Fruit fly (Drosophila melanogaster): ENCODE results near the gene CG34447.

Gene CG34447

dm6 chr2L:2380805-2381204, 39.0 kb downstream of the CG34447 start, which contains the start of gene Eogt (continued):
- 0 out of 2 replicates have a peak, but pooled peaks have one; percentile 67 for TF ChIP-seq Doc2 (GFP tag; IDR thresholded peaks at IDR 0.05)
- TF ChIP-seq Oli (tag; optimal IDR thresholded peaks at IDR 0.05) = peak; percentile 93
- peak; percentile 37 for TF ChIP-seq CHES-1-like (GFP tag; optimal IDR thresholded peaks at IDR 0.05)
- peak; percentile 67 for TF ChIP-seq BtbVII (GFP tag; optimal IDR thresholded peaks at IDR 0.05)
- peak; percentile 78 for TF ChIP-seq CG6254 (GFP tag; optimal IDR thresholded peaks at IDR 0.05)
- no peak for TF ChIP-seq amos (GFP tag; IDR thresholded peaks at IDR 0.05; ENCODE audit: partially characterized antibody)
- no peak for TF ChIP-seq pros (GFP tag; optimal IDR thresholded peaks at IDR 0.05)
- TF ChIP-seq CG33213 (GFP tag; optimal IDR thresholded peaks at IDR 0.05) = peak; percentile 48
- peak; percentile 95 for TF ChIP-seq H15 (GFP tag; IDR thresholded peaks at IDR 0.05)
- TF ChIP-seq CG11695 (GFP tag; IDR thresholded peaks at IDR 0.05) = peak; percentile 97
- peak; percentile 94 for TF ChIP-seq CG10209 (GFP tag; optimal IDR thresholded peaks at IDR 0.05)
- TF ChIP-seq trh (GFP tag; optimal IDR thresholded peaks at IDR 0.05) = peak; percentile 82
- no peak; the same call in 1 of the 2 replicates for TF ChIP-seq CkIIα-i1 (GFP tag; IDR thresholded peaks at IDR 0.05)
- peak; percentile 67 for TF ChIP-seq CG10431 (GFP tag; optimal IDR thresholded peaks at IDR 0.05)
- TF ChIP-seq CG4328 (GFP tag; optimal IDR thresholded peaks at IDR 0.05) = peak; percentile 60
- TF ChIP-seq ewg (GFP tag; optimal IDR thresholded peaks at IDR 0.05) = peak; percentile 84
- TF ChIP-seq CG17568 (GFP tag; optimal IDR thresholded peaks at IDR 0.05) = no peak
- peak; percentile 85 for TF ChIP-seq bab2 (GFP tag; optimal IDR thresholded peaks at IDR 0.05)
- TF ChIP-seq CG8089 (GFP tag; optimal IDR thresholded peaks at IDR 0.05) = peak; percentile 63
- peak; percentile 55 for TF ChIP-seq CG17912 (GFP tag; optimal IDR thresholded peaks at IDR 0.05)
- peak; percentile 89 for TF ChIP-seq Poxn (GFP tag; IDR thresholded peaks at IDR 0.05)
- peak; percentile 90 for TF ChIP-seq CG7357 (GFP tag; IDR thresholded peaks at IDR 0.05)
- TF ChIP-seq CG13624 (GFP tag; optimal IDR thresholded peaks at IDR 0.05) = peak; percentile 63
- peak; percentile 90 for TF ChIP-seq twi (tag; optimal IDR thresholded peaks at IDR 0.05)
- TF ChIP-seq CG1832 (GFP tag; optimal IDR thresholded peaks at IDR 0.05) = no peak
- peak; percentile 92 for TF ChIP-seq lilli (GFP tag; optimal IDR thresholded peaks at IDR 0.05)
- peak; percentile 94 for TF ChIP-seq Drgx (GFP tag; IDR thresholded peaks at IDR 0.05)
- TF ChIP-seq Neu2 (GFP tag; optimal IDR thresholded peaks at IDR 0.05; ENCODE audit: borderline replicate concordance) = no peak
- TF ChIP-seq Six4 (GFP tag; optimal IDR thresholded peaks at IDR 0.05) = peak; percentile 79
- TF ChIP-seq CG2712 (tag; optimal IDR thresholded peaks at IDR 0.05) = peak; percentile 95
- no peak for TF ChIP-seq pb (GFP tag; optimal IDR thresholded peaks at IDR 0.05)
- peak; percentile 96 for TF ChIP-seq bcd (GFP tag; optimal IDR thresholded peaks at IDR 0.05)
- TF ChIP-seq gsb-n (tag; optimal IDR thresholded peaks at IDR 0.05) = peak; percentile 94
- TF ChIP-seq CG34224 (GFP tag; IDR thresholded peaks at IDR 0.05; ENCODE audit: partially characterized antibody) = no peak
- TF ChIP-seq CG12155 (GFP tag; optimal IDR thresholded peaks at IDR 0.05) = peak; percentile 90
- peak; percentile 88 for TF ChIP-seq CG13123 (GFP tag; optimal IDR thresholded peaks at IDR 0.05)
- TF ChIP-seq ato (GFP tag; IDR thresholded peaks at IDR 0.05; ENCODE audit: partially characterized antibody) = no peak
- TF ChIP-seq CG14441 (GFP tag; IDR thresholded peaks at IDR 0.05) = peak; percentile 96
- peak; percentile 79 for TF ChIP-seq E2f2 (GFP tag; IDR thresholded peaks at IDR 0.05)
- TF ChIP-seq CG18599 (GFP tag; optimal IDR thresholded peaks at IDR 0.05) = peak; percentile 86
- peak; percentile 68 for TF ChIP-seq NC2β (GFP tag; optimal IDR thresholded peaks at IDR 0.05)
- TF ChIP-seq CG17361 (GFP tag; IDR thresholded peaks at IDR 0.05) = peak; percentile 90
- peak; percentile 85 for TF ChIP-seq CG5245 (GFP tag; optimal IDR thresholded peaks at IDR 0.05)
- peak; percentile 82; the same call in 2 of the 3 replicates for TF ChIP-seq sr (GFP tag; IDR thresholded peaks at IDR 0.05)
- peak; percentile 93 for TF ChIP-seq Optix (GFP tag; IDR thresholded peaks at IDR 0.05)
- TF ChIP-seq CG13424 (tag; optimal IDR thresholded peaks at IDR 0.05) = peak; percentile 95
- TF ChIP-seq ATbp (GFP tag; optimal IDR thresholded peaks at IDR 0.05) = peak; percentile 89
- TF ChIP-seq Xbp1 (GFP tag; optimal IDR thresholded peaks at IDR 0.05) = peak; percentile 94
- peak; percentile 64 for TF ChIP-seq CG9609 (GFP tag; optimal IDR thresholded peaks at IDR 0.05)
- TF ChIP-seq Max (GFP tag; optimal IDR thresholded peaks at IDR 0.05) = peak; percentile 80
- peak; percentile 71 for TF ChIP-seq CG4854 (GFP tag; optimal IDR thresholded peaks at IDR 0.05)

Data from whole organism, embryonic.